Worm (Caenorhabditis elegans) whole organism, late embryonic: ENCODE data around the gene dnj-11.

Source experiments
- K02D7.2 ChIP-seq: sonication (generic microtip); optimal IDR thresholded peaks from 2 replicates; lab custom pipeline; 2017; ENCODE audit warnings: mild to moderate bottlenecking, missing genetic modification characterization, missing compliant biosample characterization
- ahr-1 ChIP-seq: sonication (generic microtip); optimal IDR thresholded peaks from 2 replicates; lab custom pipeline; 2016; ENCODE audit warnings: missing genetic modification characterization, missing compliant biosample characterization
- dmd-4 ChIP-seq: sonication (generic microtip); optimal IDR thresholded peaks from 2 replicates; lab custom pipeline; 2016; ENCODE audit warnings: borderline replicate concordance, missing genetic modification characterization, missing compliant biosample characterization
- elt-2 ChIP-seq: sonication (generic microtip); optimal IDR thresholded peaks from 2 replicates; lab custom pipeline; 2016; ENCODE audit warnings: missing genetic modification reagents, missing genetic modification characterization, missing compliant biosample characterization
- ets-4 ChIP-seq: sonication (generic microtip); optimal IDR thresholded peaks from 2 replicates; lab custom pipeline; 2016; ENCODE audit warnings: missing genetic modification characterization, missing compliant biosample characterization
- lin-11 ChIP-seq: fragments of 200-800 bp; sonication (Bioruptor generic); optimal IDR thresholded peaks from 2 replicates; lab custom pipeline; 2018; ENCODE audit warnings: mild to moderate bottlenecking, missing genetic modification characterization, missing compliant biosample characterization
- unc-3 ChIP-seq, 2 experiments: fragments of 200-800 bp in 1 of 2; sonication (Bioruptor generic) in 1 of 2; sonication (generic microtip) in 1 of 2; conservative IDR thresholded peaks in 1 of 2; optimal IDR thresholded peaks in 1 of 2; 2 replicates each; pipeline versions ENCODE4 v1.3.6 to Lab custom; 2016 to 2022; ENCODE audit warnings: missing compliant biosample characterization in 2 of 2, missing genetic modification characterization in 2 of 2, missing genetic modification reagents in 1 of 2
- unc-55 ChIP-seq: sonication (generic microtip); optimal IDR thresholded peaks from 2 replicates; lab custom pipeline; 2017; ENCODE audit warnings: missing biosample characterization, missing genetic modification reagents, missing genetic modification characterization

DNA sequence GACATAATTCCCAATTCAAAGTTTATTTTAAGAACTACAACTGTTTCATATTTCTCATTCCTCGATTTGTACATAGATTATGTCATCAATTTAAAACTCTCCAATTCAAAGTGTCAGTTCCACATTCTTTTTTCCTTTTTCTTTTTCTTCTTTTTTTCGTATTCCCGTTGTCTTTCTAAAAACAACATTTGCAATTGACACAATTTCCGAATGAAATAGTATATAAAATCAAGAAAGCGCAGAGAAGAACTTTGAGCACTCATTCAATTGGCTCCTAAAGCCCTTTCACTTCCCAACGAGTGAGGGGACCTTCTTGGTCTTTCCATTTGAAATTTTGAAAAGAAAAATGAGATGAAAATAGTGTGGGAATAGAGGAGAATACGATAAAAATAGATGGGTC is 38.3 kb upstream of the dnj-11 start:
- TF ChIP-seq dmd-4 (tag; lab: Kevin White, UChicago) (no peak), ahr-1 (tag; lab: Kevin White, UChicago) (no peak), unc-55 (GFP tag; lab: Kevin White, UChicago) (no peak), elt-2 (tag; lab: Kevin White, UChicago) (no peak), ets-4 (tag; lab: Kevin White, UChicago) (no peak), K02D7.2 (tag; lab: Kevin White, UChicago) (no peak), unc-3 (GFP tag; conservative IDR thresholded peaks at IDR 0.05; lab: Robert Waterston, UW) (no peak), unc-3 (tag; optimal IDR thresholded peaks at IDR 0.05; lab: Kevin White, UChicago) (no peak), lin-11 (no peak)
